Worm (Caenorhabditis elegans) whole organism, L2 larva: ENCODE results near the gene efn-3.
"Not testable (repeated sequence)": the region's sequence is repeated elsewhere in the genome, so short reads cannot be mapped to it uniquely, and the experiment has no call there.

Source experiments
- crh-2 ChIP-seq: sonication (generic microtip); optimal IDR thresholded peaks from 2 replicates; lab custom pipeline; 2017; ENCODE audit warnings: missing biosample characterization, missing genetic modification characterization
- nhr-237 ChIP-seq: fragments of 150-350 bp; optimal IDR thresholded peaks from 2 replicates; lab custom pipeline; 2014; ENCODE audit warnings: missing biosample characterization, missing genetic modification characterization
- peb-1 ChIP-seq: fragments of 150-350 bp; optimal IDR thresholded peaks from 2 replicates; lab custom pipeline; 2014; ENCODE audit warnings: missing biosample characterization, missing genetic modification characterization
- sma-3 ChIP-seq: sonication (generic microtip); optimal IDR thresholded peaks from 2 replicates; lab custom pipeline; 2016; ENCODE audit warnings: missing genetic modification reagents, missing genetic modification characterization, missing compliant biosample characterization
- unc-62 ChIP-seq: fragments of 150-350 bp; optimal IDR thresholded peaks from 2 replicates; lab custom pipeline; 2014; ENCODE audit warnings: missing biosample characterization, missing genetic modification reagents, missing genetic modification characterization
- zag-1 ChIP-seq: fragments of 150-350 bp; optimal IDR thresholded peaks from 2 replicates; lab custom pipeline; 2014; ENCODE audit warnings: missing biosample characterization, missing genetic modification characterization

efn-3 gene

DNA sequence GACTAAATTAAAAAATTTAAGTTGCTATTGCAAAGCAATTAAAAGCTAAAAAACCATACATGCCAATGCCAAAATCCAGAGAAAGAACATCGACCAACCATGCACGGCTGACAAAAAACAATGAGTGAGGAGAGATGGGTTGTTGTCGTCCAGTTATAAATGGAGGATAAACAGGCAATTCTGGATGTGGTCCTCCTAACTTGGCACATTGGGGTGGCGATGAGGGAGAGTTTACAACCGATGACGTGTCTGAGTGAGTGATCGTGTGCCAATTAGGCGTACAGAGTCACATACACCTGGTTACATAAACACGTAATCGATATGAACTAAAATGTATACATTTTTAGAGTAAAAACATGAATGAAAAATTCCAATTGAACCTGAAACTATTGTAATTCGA lies 45.9 kb downstream of the efn-3 start, which contains the start of gene C29F7.10:
Gene C29F7.10, minus strand, starts transcription at position 101 of the 400 bp plus-strand sequence.
- not testable (repeated sequence) for TF ChIP-seq nhr-237 (tag; lab: Kevin White, UChicago); sma-3 (GFP tag; lab: Kevin White, UChicago); unc-62 (GFP tag; lab: Kevin White, UChicago)

DNA sequence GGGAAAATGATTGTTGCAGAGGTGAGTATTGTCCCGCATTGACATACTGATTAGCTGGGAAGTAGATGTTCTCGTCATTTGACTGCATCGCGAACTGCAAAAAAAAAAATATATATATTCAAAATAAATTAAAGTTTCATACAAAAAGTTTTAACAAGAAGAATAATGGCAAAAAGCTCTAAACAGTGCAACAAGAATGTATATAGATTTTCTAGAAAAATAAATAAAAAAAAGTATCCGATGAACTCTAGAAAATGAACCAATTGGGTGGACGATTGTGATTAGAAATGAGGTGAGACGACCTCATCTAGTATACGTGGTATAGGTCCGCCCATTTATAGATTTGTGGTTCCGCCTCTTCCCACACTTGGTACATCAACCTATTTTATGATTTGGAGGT lies 48.5 kb downstream of the efn-3 start, which contains the start of gene fkh-4:
Gene fkh-4, minus strand, starts transcription at position 101 of the 400 bp plus-strand sequence.
- not testable (repeated sequence) for TF ChIP-seq peb-1, crh-2, zag-1 (tag; lab: Kevin White, UChicago)
- TF ChIP-seq, all 48 proteins: peak for 0; not testable (repeated sequence) for 48
